Worm (Caenorhabditis elegans) whole organism, L1 larva: ENCODE results near the gene F54G2.1.

Experiments used
- C04F5.9 ChIP-seq: sonication (generic microtip); optimal IDR thresholded peaks from 2 replicates; lab custom pipeline; 2016; ENCODE audit warnings: missing genetic modification characterization, missing compliant biosample characterization
- F16B12.6 ChIP-seq: fragments of 150-350 bp; optimal IDR thresholded peaks from 2 replicates; lab custom pipeline; 2014; ENCODE audit warnings: missing biosample characterization, missing genetic modification characterization
- aly-2 ChIP-seq: fragments of 150-350 bp; optimal IDR thresholded peaks from 2 replicates; lab custom pipeline; 2014; ENCODE audit warnings: missing biosample characterization, missing genetic modification characterization
- blmp-1 ChIP-seq: fragments of 150-350 bp; optimal IDR thresholded peaks from 2 replicates; lab custom pipeline; 2014; ENCODE audit warnings: missing biosample characterization, missing genetic modification characterization
- ceh-8 ChIP-seq: fragments of 200-800 bp; sonication (Bioruptor generic); optimal IDR thresholded peaks from 2 replicates; lab custom pipeline; 2018; ENCODE audit warnings: mild to moderate bottlenecking, missing genetic modification characterization, moderate library complexity, missing compliant biosample characterization
- ceh-82 ChIP-seq, 3 experiments: fragments of 150-350 bp in 1 of 3; sonication (generic microtip) in 2 of 3; optimal IDR thresholded peaks; 2 replicates each; lab custom pipeline; 2014 to 2017; ENCODE audit warnings: missing biosample characterization in 3 of 3, missing genetic modification characterization in 3 of 3
- ceh-88 ChIP-seq: fragments of 200-800 bp; sonication (Bioruptor generic); IDR thresholded peaks from 2 replicates; pipeline ENCODE4 v1.3.6; 2022; ENCODE audit warnings: missing genetic modification characterization, missing compliant biosample characterization
- ceh-90 ChIP-seq: sonication (generic microtip); optimal IDR thresholded peaks from 2 replicates; lab custom pipeline; 2016; ENCODE audit warnings: missing genetic modification characterization, missing compliant biosample characterization
- dsc-1 ChIP-seq: sonication (generic microtip); optimal IDR thresholded peaks from 2 replicates; lab custom pipeline; 2016; ENCODE audit warnings: mild to moderate bottlenecking, missing genetic modification characterization, missing compliant biosample characterization
- efl-1 ChIP-seq, 4 experiments: fragments of 150-350 bp; optimal IDR thresholded peaks in 3 of 4; peaks in 1 of 4; 1 replicate in 1 of 4; 2 replicates in 3 of 4; lab custom pipeline; 2014; ENCODE audit warnings: missing biosample characterization in 2 of 4, missing genetic modification characterization in 2 of 4, missing genetic modification reagents in 2 of 4
- efl-3 ChIP-seq: fragments of 200-800 bp; sonication (Bioruptor generic); optimal IDR thresholded peaks from 2 replicates; lab custom pipeline; 2018; ENCODE audit warnings: mild to moderate bottlenecking, missing genetic modification characterization, missing compliant biosample characterization
- egl-13 ChIP-seq: sonication (generic microtip); optimal IDR thresholded peaks from 2 replicates; lab custom pipeline; 2016; ENCODE audit warnings: missing genotype, missing genetic modification reagents, missing genetic modification characterization, missing compliant biosample characterization
- egl-27 ChIP-seq, 2 experiments: fragments of 150-350 bp in 1 of 2; sonication (generic microtip); optimal IDR thresholded peaks; 3 replicates each; lab custom pipeline; 2017 to 2018; ENCODE audit warnings: missing biosample characterization in 2 of 2, missing genetic modification characterization in 2 of 2, missing genetic modification reagents in 2 of 2
- elt-3 ChIP-seq, 6 experiments: fragments of 150-350 bp in 1 of 6; sonication (generic microtip); optimal IDR thresholded peaks; 2 replicates each; lab custom pipeline; 2017 to 2018; ENCODE audit warnings: missing biosample characterization in 6 of 6, missing genetic modification characterization in 6 of 6, inconsistent platforms in 1 of 6
- ets-5 ChIP-seq: fragments of 200-800 bp; sonication (Bioruptor generic); IDR thresholded peaks from 2 replicates; pipeline ENCODE4 v1.3.6; 2022; ENCODE audit warnings: missing genetic modification characterization, missing compliant biosample characterization
- fkh-10 ChIP-seq: sonication (generic microtip); optimal IDR thresholded peaks from 2 replicates; lab custom pipeline; 2017; ENCODE audit warnings: missing biosample characterization, missing genetic modification reagents, missing genetic modification characterization
- fkh-8 ChIP-seq: sonication (generic microtip); optimal IDR thresholded peaks from 2 replicates; lab custom pipeline; 2016; ENCODE audit warnings: mild to moderate bottlenecking, missing genetic modification characterization, missing compliant biosample characterization
- fos-1 ChIP-seq: fragments of 150-350 bp; optimal IDR thresholded peaks from 2 replicates; lab custom pipeline; 2014; ENCODE audit warnings: missing biosample characterization, missing genetic modification characterization
- grh-1 ChIP-seq: fragments of 200-800 bp; sonication (Bioruptor generic); IDR thresholded peaks from 2 replicates; pipeline ENCODE4 v1.3.6; 2022; ENCODE audit warnings: missing genetic modification reagents, missing genetic modification characterization, missing compliant biosample characterization
- hlh-17 ChIP-seq: fragments of 200-800 bp; sonication (Bioruptor generic); optimal IDR thresholded peaks from 2 replicates; lab custom pipeline; 2018; ENCODE audit warnings: missing genetic modification characterization, mild to moderate bottlenecking, missing compliant biosample characterization, moderate library complexity, borderline replicate concordance
- hpl-2 ChIP-seq: fragments of 150-350 bp; optimal IDR thresholded peaks from 2 replicates; lab custom pipeline; 2014; ENCODE audit warnings: missing biosample characterization, missing genetic modification reagents, missing genetic modification characterization
- irx-1 ChIP-seq: sonication (generic microtip); optimal IDR thresholded peaks from 2 replicates; lab custom pipeline; 2016; ENCODE audit warnings: missing genetic modification characterization, missing compliant biosample characterization
- jun-1 ChIP-seq: fragments of 150-350 bp; optimal IDR thresholded peaks from 2 replicates; lab custom pipeline; 2014; ENCODE audit warnings: missing biosample characterization, missing genetic modification reagents, missing genetic modification characterization
- lin-13 ChIP-seq: fragments of 150-350 bp; optimal IDR thresholded peaks from 2 replicates; lab custom pipeline; 2014; ENCODE audit warnings: missing biosample characterization, missing genetic modification reagents, missing genetic modification characterization
- lin-14 ChIP-seq: fragments of 200-800 bp; sonication (Bioruptor generic); optimal IDR thresholded peaks from 2 replicates; lab custom pipeline; 2018; ENCODE audit warnings: mild to moderate bottlenecking, missing genetic modification characterization, moderate library complexity, missing compliant biosample characterization
- lin-15B ChIP-seq: fragments of 150-350 bp; sonication (generic microtip); optimal IDR thresholded peaks from 3 replicates; lab custom pipeline; 2014; ENCODE audit warnings: missing biosample characterization, missing genetic modification characterization
- lir-3 ChIP-seq: sonication (generic microtip); optimal IDR thresholded peaks from 2 replicates; lab custom pipeline; 2016; ENCODE audit warnings: mild to moderate bottlenecking, missing genetic modification characterization, moderate library complexity, missing compliant biosample characterization; ENCODE audit not compliant: poor library complexity
- mab-9 ChIP-seq: fragments of 200-800 bp; sonication (Bioruptor generic); IDR thresholded peaks from 2 replicates; pipeline ENCODE4 v1.3.6; 2022; ENCODE audit warnings: missing genetic modification reagents, missing genetic modification characterization, missing compliant biosample characterization
- mdl-1 ChIP-seq, 2 experiments: fragments of 150-350 bp; optimal IDR thresholded peaks; 2 replicates each; lab custom pipeline; 2014 to 2017; ENCODE audit warnings: missing biosample characterization in 2 of 2, missing genetic modification characterization in 2 of 2, inconsistent platforms in 1 of 2
- mep-1 ChIP-seq: fragments of 150-350 bp; optimal IDR thresholded peaks from 2 replicates; lab custom pipeline; 2014; ENCODE audit warnings: missing biosample characterization, missing genetic modification characterization
- nhr-12 ChIP-seq: sonication (generic microtip); optimal IDR thresholded peaks from 2 replicates; lab custom pipeline; 2017; ENCODE audit warnings: missing biosample characterization, missing genetic modification characterization
- nhr-19 ChIP-seq: fragments of 200-800 bp; sonication (Bioruptor generic); conservative IDR thresholded peaks from 2 replicates; pipeline ENCODE4 v1.3.6; 2022; ENCODE audit warnings: missing genetic modification characterization, missing compliant biosample characterization
- nhr-20 ChIP-seq: sonication (generic microtip); optimal IDR thresholded peaks from 2 replicates; lab custom pipeline; 2016; ENCODE audit warnings: mild to moderate bottlenecking, missing genetic modification characterization, missing compliant biosample characterization
- nhr-28 ChIP-seq: fragments of 150-350 bp; optimal IDR thresholded peaks from 2 replicates; lab custom pipeline; 2014; ENCODE audit warnings: missing biosample characterization, missing genetic modification characterization
- nhr-47 ChIP-seq: sonication (generic microtip); optimal IDR thresholded peaks from 2 replicates; lab custom pipeline; 2016; ENCODE audit warnings: mild to moderate bottlenecking, missing genetic modification characterization, moderate library complexity, missing compliant biosample characterization
- nhr-71 ChIP-seq: sonication (generic microtip); optimal IDR thresholded peaks from 2 replicates; lab custom pipeline; 2016; ENCODE audit warnings: mild to moderate bottlenecking, missing genetic modification characterization, moderate library complexity, missing compliant biosample characterization
- nhr-76 ChIP-seq: sonication (generic microtip); optimal IDR thresholded peaks from 2 replicates; lab custom pipeline; 2017; ENCODE audit warnings: missing biosample characterization, missing genetic modification characterization
- nhr-77 ChIP-seq: fragments of 150-350 bp; optimal IDR thresholded peaks from 2 replicates; lab custom pipeline; 2014; ENCODE audit warnings: missing biosample characterization, missing genetic modification characterization
- nhr-84 ChIP-seq: sonication (generic microtip); optimal IDR thresholded peaks from 2 replicates; lab custom pipeline; 2017; ENCODE audit warnings: missing biosample characterization, missing genetic modification characterization
- nhr-90 ChIP-seq: sonication (generic microtip); optimal IDR thresholded peaks from 2 replicates; lab custom pipeline; 2016; ENCODE audit warnings: mild to moderate bottlenecking, missing genetic modification characterization, missing compliant biosample characterization; ENCODE audit not compliant: poor library complexity
- pag-3 ChIP-seq: sonication (generic microtip); optimal IDR thresholded peaks from 2 replicates; lab custom pipeline; 2017; ENCODE audit warnings: missing genetic modification characterization, mild to moderate bottlenecking, missing compliant biosample characterization, antibody characterized with exemption, borderline replicate concordance; ENCODE audit not compliant: insufficient read depth
- pax-3 ChIP-seq: fragments of 200-800 bp; sonication (Bioruptor generic); optimal IDR thresholded peaks from 2 replicates; lab custom pipeline; 2018; ENCODE audit warnings: mild to moderate bottlenecking, missing genetic modification characterization, moderate library complexity, missing compliant biosample characterization
- rnt-1 ChIP-seq: sonication (generic microtip); optimal IDR thresholded peaks from 2 replicates; lab custom pipeline; 2016; ENCODE audit warnings: mild to moderate bottlenecking, missing genetic modification characterization, moderate library complexity, missing compliant biosample characterization
- skn-1 ChIP-seq: fragments of 150-350 bp; optimal IDR thresholded peaks from 2 replicates; lab custom pipeline; 2014; ENCODE audit warnings: missing biosample characterization, missing genetic modification characterization
- snu-23 ChIP-seq: sonication (generic microtip); optimal IDR thresholded peaks from 2 replicates; lab custom pipeline; 2016; ENCODE audit warnings: missing genetic modification characterization, missing compliant biosample characterization
- sptf-1 ChIP-seq: fragments of 150-350 bp; optimal IDR thresholded peaks from 2 replicates; lab custom pipeline; 2014; ENCODE audit warnings: missing biosample characterization, missing genetic modification characterization
- tbx-2 ChIP-seq: sonication (generic microtip); optimal IDR thresholded peaks from 2 replicates; lab custom pipeline; 2016; ENCODE audit warnings: missing genetic modification characterization, missing compliant biosample characterization
- tlp-1 ChIP-seq: fragments of 150-350 bp; optimal IDR thresholded peaks from 2 replicates; lab custom pipeline; 2014; ENCODE audit warnings: missing biosample characterization, missing genetic modification characterization
- unc-62 ChIP-seq: fragments of 150-350 bp; optimal IDR thresholded peaks from 2 replicates; lab custom pipeline; 2014; ENCODE audit warnings: missing biosample characterization, missing genetic modification reagents, missing genetic modification characterization
- unc-98 ChIP-seq: fragments of 200-800 bp; sonication (Bioruptor generic); IDR thresholded peaks from 2 replicates; pipeline ENCODE4 v1.3.6; 2022; ENCODE audit warnings: missing genetic modification characterization, missing compliant biosample characterization
- xbp-1 ChIP-seq: sonication (generic microtip); optimal IDR thresholded peaks from 2 replicates; lab custom pipeline; 2016; ENCODE audit warnings: missing genetic modification characterization, missing compliant biosample characterization
- ztf-4 ChIP-seq: fragments of 150-350 bp; optimal IDR thresholded peaks from 2 replicates; lab custom pipeline; 2014; ENCODE audit warnings: missing biosample characterization, missing genetic modification characterization

Gene F54G2.1

ce11 chrX:2583135-2583683 is 81.0 kb downstream of the F54G2.1 start:
- no peak for TF ChIP-seq hpl-2 (GFP tag; lab: Kevin White, UChicago)
- no peak for TF ChIP-seq mep-1 (tag; lab: Kevin White, UChicago)
- TF ChIP-seq xbp-1: no peak
- peak; percentile 22 for TF ChIP-seq skn-1
- no peak for TF ChIP-seq C04F5.9 (tag; lab: Kevin White, UChicago)
- TF ChIP-seq ceh-90 (tag; lab: Kevin White, UChicago): no peak
- no peak for TF ChIP-seq egl-27 (tag; optimal IDR thresholded peaks at IDR 0.05; lab: Kevin White, UChicago)
- no peak for TF ChIP-seq nhr-12
- TF ChIP-seq dsc-1 (tag; lab: Kevin White, UChicago): no peak
- TF ChIP-seq aly-2 (tag; lab: Kevin White, UChicago): no peak
- peak; percentile 0 for TF ChIP-seq nhr-20 (tag; lab: Kevin White, UChicago)
- no peak for TF ChIP-seq nhr-77 (tag; lab: Kevin White, UChicago)
- TF ChIP-seq tbx-2: no peak
- no peak for TF ChIP-seq elt-3 (tag; optimal IDR thresholded peaks at IDR 0.05; lab: Kevin White, UChicago)
- TF ChIP-seq blmp-1 (tag; lab: Kevin White, UChicago): no peak
- TF ChIP-seq unc-98 (GFP tag; lab: Robert Waterston, UW): no peak
- TF ChIP-seq hlh-17: no peak
- TF ChIP-seq mdl-1 (tag; optimal IDR thresholded peaks at IDR 0.05; lab: Kevin White, UChicago): no peak
- peak; percentile 59 for TF ChIP-seq lin-14 (GFP tag; lab: Kevin White, UChicago)
- TF ChIP-seq pax-3 (tag; lab: Kevin White, UChicago): no peak
- peak; percentile 18 for TF ChIP-seq nhr-47
- no peak for TF ChIP-seq nhr-84 (tag; lab: Kevin White, UChicago)
- TF ChIP-seq fkh-8 (tag; lab: Kevin White, UChicago): no peak
- TF ChIP-seq ceh-82 (tag; optimal IDR thresholded peaks at IDR 0.05; lab: Kevin White, UChicago): no peak
- TF ChIP-seq ceh-8 (GFP tag; lab: Kevin White, UChicago): no peak
- TF ChIP-seq mab-9 (GFP tag; lab: Robert Waterston, UW): no peak
- TF ChIP-seq nhr-71: peak; percentile 13
- TF ChIP-seq unc-62 (GFP tag; lab: Kevin White, UChicago): no peak
- TF ChIP-seq sptf-1 (tag; lab: Kevin White, UChicago): no peak
- no peak for TF ChIP-seq tlp-1
- TF ChIP-seq irx-1 (tag; lab: Kevin White, UChicago): no peak
- peak; percentile 3 for TF ChIP-seq snu-23 (GFP tag; lab: Kevin White, UChicago)
- TF ChIP-seq lin-13 (GFP tag; lab: Kevin White, UChicago): no peak
- no peak for TF ChIP-seq lin-15B
- TF ChIP-seq egl-13 (tag; lab: Kevin White, UChicago): no peak
- TF ChIP-seq nhr-90 (tag; lab: Kevin White, UChicago): peak; percentile 31
- TF ChIP-seq nhr-28 (tag; lab: Kevin White, UChicago): no peak
- TF ChIP-seq ceh-88 (GFP tag; lab: Robert Waterston, UW): no peak
- TF ChIP-seq fkh-10 (GFP tag; lab: Kevin White, UChicago): no peak
- no peak for TF ChIP-seq jun-1 (tag; lab: Kevin White, UChicago)
- TF ChIP-seq grh-1 (GFP tag; lab: Robert Waterston, UW): 0 out of 2 replicates have a peak, but pooled peaks have one; percentile 32
- TF ChIP-seq rnt-1 (tag; lab: Kevin White, UChicago): no peak
- TF ChIP-seq pag-3: no peak
- TF ChIP-seq nhr-76 (tag; lab: Kevin White, UChicago): no peak
- TF ChIP-seq lir-3 (tag; lab: Kevin White, UChicago): no peak
- no peak for TF ChIP-seq ztf-4 (tag; lab: Kevin White, UChicago)
- no peak for TF ChIP-seq efl-1 (optimal IDR thresholded peaks at IDR 0.05; lab: Kevin White, UChicago)
- TF ChIP-seq efl-1 (GFP tag; optimal IDR thresholded peaks at IDR 0.05 in 1 of 2; lab: Kevin White, UChicago): peak in 1 of 2 experiments; percentile 8
- no peak for TF ChIP-seq efl-3 (GFP tag; lab: Kevin White, UChicago)
- no peak for TF ChIP-seq ets-5 (GFP tag; lab: Robert Waterston, UW)
- TF ChIP-seq nhr-19 (GFP tag; lab: Robert Waterston, UW): peak; percentile 11; the same call in 1 of the 2 replicates
- TF ChIP-seq F16B12.6 (tag; lab: Kevin White, UChicago): no peak
- no peak for TF ChIP-seq fos-1
